Fruit fly (Drosophila melanogaster) whole organism, embryonic: ENCODE measurements around the gene Cpr67Fa1.

Source experiments
- Adf1 ChIP-seq: fragments of 200-800 bp; sonication (Bioruptor generic); IDR thresholded peaks from 2 replicates; pipeline ENCODE4 v1.3.6; 2022; ENCODE audit warnings: missing biosample characterization, missing genetic modification characterization
- CG10543 ChIP-seq: fragments of 200-800 bp; sonication (Bioruptor generic); optimal IDR thresholded peaks from 3 replicates; lab custom pipeline; 2017; ENCODE audit warnings: missing biosample characterization, mild to moderate bottlenecking, missing genetic modification characterization, moderate library complexity
- CG13123 ChIP-seq: fragments of 200-800 bp; sonication (Bioruptor generic); optimal IDR thresholded peaks from 2 replicates; lab custom pipeline; 2016; ENCODE audit warnings: missing biosample characterization, missing genetic modification characterization
- CG14710 ChIP-seq: fragments of 200-800 bp; sonication (Bioruptor generic); optimal IDR thresholded peaks from 3 replicates; lab custom pipeline; 2019; ENCODE audit warnings: missing biosample characterization, mild to moderate bottlenecking, missing genetic modification characterization, moderate library complexity
- CG15601 ChIP-seq: fragments of 200-800 bp; sonication (Bioruptor generic); optimal IDR thresholded peaks from 3 replicates; lab custom pipeline; 2019; ENCODE audit warnings: missing biosample characterization, mild to moderate bottlenecking, missing genetic modification characterization, moderate library complexity
- CG16813 ChIP-seq: fragments of 200-800 bp; sonication (Bioruptor generic); IDR thresholded peaks from 3 replicates; pipeline ENCODE4 v1.3.6; 2022; ENCODE audit warnings: missing biosample characterization, missing genetic modification characterization; ENCODE audit not compliant: partially characterized antibody
- CG17361 ChIP-seq: fragments of 200-800 bp; sonication (Bioruptor generic); IDR thresholded peaks from 3 replicates; pipeline ENCODE4 v1.3.6; 2022; ENCODE audit warnings: missing biosample characterization, missing genetic modification characterization
- CG2678 ChIP-seq: fragments of 200-800 bp; sonication (Bioruptor generic); optimal IDR thresholded peaks from 3 replicates; lab custom pipeline; 2019; ENCODE audit warnings: missing biosample characterization, mild to moderate bottlenecking, missing genetic modification characterization, moderate library complexity
- CG2875 ChIP-seq: fragments of 200-800 bp; sonication (Bioruptor generic); optimal IDR thresholded peaks from 2 replicates; lab custom pipeline; 2017; ENCODE audit warnings: missing biosample characterization, mild to moderate bottlenecking, missing genetic modification characterization, missing genetic modification reagents
- CG30431 ChIP-seq: fragments of 200-800 bp; sonication (Bioruptor generic); optimal IDR thresholded peaks from 2 replicates; lab custom pipeline; 2017; ENCODE audit warnings: missing biosample characterization, missing genetic modification characterization
- CG3065 ChIP-seq: fragments of 200-800 bp; sonication (Bioruptor generic); optimal IDR thresholded peaks from 2 replicates; lab custom pipeline; 2016; ENCODE audit warnings: missing biosample characterization, missing genetic modification characterization
- CG32772 ChIP-seq: fragments of 200-800 bp; sonication (Bioruptor generic); IDR thresholded peaks from 2 replicates; pipeline ENCODE4 v1.3.6; 2022; ENCODE audit warnings: missing biosample characterization, missing genetic modification characterization
- CG33213 ChIP-seq: fragments of 200-800 bp; sonication (Bioruptor generic); optimal IDR thresholded peaks from 3 replicates; lab custom pipeline; 2016; ENCODE audit warnings: missing biosample characterization, missing genetic modification characterization
- CG3726 ChIP-seq: fragments of 200-800 bp; sonication (Bioruptor generic); IDR thresholded peaks from 3 replicates; pipeline ENCODE4, ENCODE4 v1.3.6; 2022; ENCODE audit warnings: missing biosample characterization, missing genetic modification characterization
- CG3838 ChIP-seq: fragments of 200-800 bp; sonication (Bioruptor generic); optimal IDR thresholded peaks from 3 replicates; lab custom pipeline; 2016; ENCODE audit warnings: missing biosample characterization, missing genetic modification characterization
- CG4404 ChIP-seq: fragments of 200-800 bp; sonication (Bioruptor generic); IDR thresholded peaks from 2 replicates; pipeline ENCODE4 v1.3.6; 2022; ENCODE audit warnings: missing biosample characterization, missing genetic modification characterization
- CG4854 ChIP-seq: fragments of 200-800 bp; sonication (Bioruptor generic); optimal IDR thresholded peaks from 2 replicates; lab custom pipeline; 2016; ENCODE audit warnings: missing biosample characterization, missing genetic modification characterization, inconsistent platforms
- CG6254 ChIP-seq: fragments of 200-800 bp; sonication (Bioruptor generic); optimal IDR thresholded peaks from 3 replicates; lab custom pipeline; 2017; ENCODE audit warnings: mild to moderate bottlenecking, missing biosample characterization, missing genetic modification reagents, missing genetic modification characterization
- CG6689 ChIP-seq: fragments of 200-800 bp; sonication (Bioruptor generic); IDR thresholded peaks from 2 replicates; pipeline ENCODE4 v1.3.6; 2022; ENCODE audit warnings: missing biosample characterization, missing genetic modification characterization
- CG7839 ChIP-seq: fragments of 200-800 bp; sonication (Bioruptor generic); optimal IDR thresholded peaks from 3 replicates; lab custom pipeline; 2018; ENCODE audit warnings: missing biosample characterization, mild to moderate bottlenecking, missing genetic modification characterization, moderate library complexity
- CTCF ChIP-seq: fragments of 200-800 bp; sonication (Bioruptor generic); optimal IDR thresholded peaks from 2 replicates; lab custom pipeline; 2017; ENCODE audit warnings: missing biosample characterization, mild to moderate bottlenecking, missing genetic modification characterization, moderate library complexity
- Dfd ChIP-seq, 2 experiments: fragments of >200 bp; optimal IDR thresholded peaks; 2 replicates each; lab custom pipeline; 2017; ENCODE audit warnings: missing biosample characterization in 2 of 2, missing genetic modification characterization in 2 of 2
- Dip3 ChIP-seq: fragments of 200-800 bp; sonication (Bioruptor generic); optimal IDR thresholded peaks from 3 replicates; lab custom pipeline; 2016; ENCODE audit warnings: missing biosample characterization, missing genetic modification characterization
- Dll ChIP-seq: fragments of 200-800 bp; sonication (Bioruptor generic); IDR thresholded peaks from 4 replicates; pipeline ENCODE4 v1.3.6; 2022; ENCODE audit warnings: missing biosample characterization, missing genetic modification characterization; ENCODE audit not compliant: partially characterized antibody
- Hr39 ChIP-seq: fragments of >200 bp; optimal IDR thresholded peaks from 2 replicates; lab custom pipeline; 2017
- Kr ChIP-seq: fragments of 200-800 bp; sonication (Bioruptor generic); optimal IDR thresholded peaks from 2 replicates; lab custom pipeline; 2017; ENCODE audit warnings: missing biosample characterization, mild to moderate bottlenecking, missing genetic modification characterization
- Lhr ChIP-seq: fragments of 200-800 bp; sonication (Bioruptor generic); optimal IDR thresholded peaks from 3 replicates; lab custom pipeline; 2017; ENCODE audit warnings: mild to moderate bottlenecking, missing biosample characterization, missing genetic modification reagents, missing genetic modification characterization
- Scr ChIP-seq: fragments of 200-800 bp; sonication (Bioruptor generic); IDR thresholded peaks from 2 replicates; pipeline ENCODE4 v1.3.6; 2022; ENCODE audit warnings: missing biosample characterization, missing genetic modification characterization; ENCODE audit not compliant: partially characterized antibody
- Side ChIP-seq: fragments of 200-800 bp; sonication (Bioruptor generic); optimal IDR thresholded peaks from 2 replicates; lab custom pipeline; 2016; ENCODE audit warnings: missing biosample characterization, missing genetic modification characterization
- Sox102F ChIP-seq: fragments of 200-800 bp; sonication (Bioruptor generic); optimal IDR thresholded peaks from 2 replicates; lab custom pipeline; 2018; ENCODE audit warnings: missing biosample characterization, mild to moderate bottlenecking, missing genetic modification characterization, moderate library complexity
- Sry-β ChIP-seq: fragments of 200-800 bp; sonication (Bioruptor generic); optimal IDR thresholded peaks from 2 replicates; lab custom pipeline; 2018; ENCODE audit warnings: missing biosample characterization, mild to moderate bottlenecking, missing genetic modification characterization, moderate library complexity
- chn ChIP-seq: fragments of 200-800 bp; sonication (Bioruptor generic); optimal IDR thresholded peaks from 2 replicates; lab custom pipeline; 2016; ENCODE audit warnings: missing biosample characterization, missing genetic modification characterization
- crc ChIP-seq: fragments of 200-800 bp; sonication (Bioruptor generic); optimal IDR thresholded peaks from 2 replicates; lab custom pipeline; 2016; ENCODE audit warnings: missing biosample characterization, missing genetic modification characterization
- ham ChIP-seq: fragments of 200-800 bp; sonication (Bioruptor generic); IDR thresholded peaks from 2 replicates; pipeline ENCODE4 v1.3.6; 2022; ENCODE audit warnings: missing biosample characterization, missing genetic modification characterization
- klu ChIP-seq: fragments of 200-800 bp; sonication (Bioruptor generic); IDR thresholded peaks from 2 replicates; pipeline ENCODE4 v1.3.6; 2022; ENCODE audit warnings: missing biosample characterization, missing genetic modification characterization
- kni ChIP-seq: fragments of 200-800 bp; sonication (Bioruptor generic); optimal IDR thresholded peaks from 3 replicates; lab custom pipeline; 2017; ENCODE audit warnings: mild to moderate bottlenecking, missing biosample characterization, missing genetic modification reagents, missing genetic modification characterization
- knrl ChIP-seq: fragments of 200-800 bp; sonication (Bioruptor generic); IDR thresholded peaks from 3 replicates; pipeline ENCODE4 v1.3.6; 2022; ENCODE audit warnings: missing biosample characterization, missing genetic modification characterization; ENCODE audit not compliant: partially characterized antibody
- lab ChIP-seq: fragments of 200-800 bp; sonication (Bioruptor generic); optimal IDR thresholded peaks from 3 replicates; lab custom pipeline; 2017; ENCODE audit warnings: missing biosample characterization, missing genetic modification characterization, mild to moderate bottlenecking, moderate library complexity, missing genetic modification reagents
- mirr ChIP-seq: fragments of 200-800 bp; sonication (Bioruptor generic); optimal IDR thresholded peaks from 3 replicates; lab custom pipeline; 2018; ENCODE audit warnings: missing biosample characterization, mild to moderate bottlenecking, missing genetic modification characterization
- odd ChIP-seq: fragments of 200-800 bp; sonication (Bioruptor generic); optimal IDR thresholded peaks from 2 replicates; lab custom pipeline; 2017; ENCODE audit warnings: missing biosample characterization, mild to moderate bottlenecking, missing genetic modification characterization
- onecut ChIP-seq: fragments of 200-800 bp; sonication (Bioruptor generic); IDR thresholded peaks from 2 replicates; pipeline ENCODE4 v1.3.6; 2022; ENCODE audit warnings: missing biosample characterization, missing genetic modification characterization
- repo ChIP-seq: fragments of 200-800 bp; sonication (Bioruptor generic); optimal IDR thresholded peaks from 2 replicates; lab custom pipeline; 2016; ENCODE audit warnings: missing biosample characterization, missing genetic modification characterization
- sc ChIP-seq, 3 experiments: fragments of >200 bp in 2 of 3; fragments of 200-800 bp in 1 of 3; sonication (Bioruptor generic) in 1 of 3; optimal IDR thresholded peaks; 2 replicates in 2 of 3; 3 replicates in 1 of 3; lab custom pipeline; 2017; ENCODE audit warnings: mild to moderate bottlenecking in 1 of 3, missing biosample characterization in 1 of 3, missing genetic modification characterization in 1 of 3, missing genetic modification reagents in 1 of 3
- schlank ChIP-seq: fragments of 200-800 bp; sonication (Bioruptor generic); optimal IDR thresholded peaks from 2 replicates; lab custom pipeline; 2018; ENCODE audit warnings: missing biosample characterization, mild to moderate bottlenecking, missing genetic modification characterization
- sd ChIP-seq: fragments of 200-800 bp; sonication (Bioruptor generic); optimal IDR thresholded peaks from 3 replicates; lab custom pipeline; 2018; ENCODE audit warnings: missing biosample characterization, mild to moderate bottlenecking, missing genetic modification characterization, moderate library complexity
- sob ChIP-seq: fragments of 200-800 bp; sonication (Bioruptor generic); IDR thresholded peaks from 2 replicates; pipeline ENCODE4 v1.3.6; 2022; ENCODE audit warnings: missing biosample characterization, missing genetic modification characterization
- sr ChIP-seq: fragments of 200-800 bp; sonication (Bioruptor generic); IDR thresholded peaks from 3 replicates; pipeline ENCODE4 v1.3.6; 2022; ENCODE audit warnings: missing biosample characterization, missing genetic modification characterization
- tgo ChIP-seq: fragments of 200-800 bp; sonication (Bioruptor generic); IDR thresholded peaks from 3 replicates; pipeline ENCODE4 v1.3.6; 2022; ENCODE audit warnings: missing biosample characterization, missing genetic modification characterization
- vfl ChIP-seq: fragments of 200-800 bp; sonication (Bioruptor generic); optimal IDR thresholded peaks from 2 replicates; lab custom pipeline; 2016; ENCODE audit warnings: missing biosample characterization, missing genetic modification characterization
- z ChIP-seq: fragments of 200-800 bp; sonication (Bioruptor generic); IDR thresholded peaks from 3 replicates; pipeline ENCODE4 v1.3.6; 2022; ENCODE audit warnings: missing biosample characterization, missing genetic modification characterization

The Cpr67Fa1 gene

DNA sequence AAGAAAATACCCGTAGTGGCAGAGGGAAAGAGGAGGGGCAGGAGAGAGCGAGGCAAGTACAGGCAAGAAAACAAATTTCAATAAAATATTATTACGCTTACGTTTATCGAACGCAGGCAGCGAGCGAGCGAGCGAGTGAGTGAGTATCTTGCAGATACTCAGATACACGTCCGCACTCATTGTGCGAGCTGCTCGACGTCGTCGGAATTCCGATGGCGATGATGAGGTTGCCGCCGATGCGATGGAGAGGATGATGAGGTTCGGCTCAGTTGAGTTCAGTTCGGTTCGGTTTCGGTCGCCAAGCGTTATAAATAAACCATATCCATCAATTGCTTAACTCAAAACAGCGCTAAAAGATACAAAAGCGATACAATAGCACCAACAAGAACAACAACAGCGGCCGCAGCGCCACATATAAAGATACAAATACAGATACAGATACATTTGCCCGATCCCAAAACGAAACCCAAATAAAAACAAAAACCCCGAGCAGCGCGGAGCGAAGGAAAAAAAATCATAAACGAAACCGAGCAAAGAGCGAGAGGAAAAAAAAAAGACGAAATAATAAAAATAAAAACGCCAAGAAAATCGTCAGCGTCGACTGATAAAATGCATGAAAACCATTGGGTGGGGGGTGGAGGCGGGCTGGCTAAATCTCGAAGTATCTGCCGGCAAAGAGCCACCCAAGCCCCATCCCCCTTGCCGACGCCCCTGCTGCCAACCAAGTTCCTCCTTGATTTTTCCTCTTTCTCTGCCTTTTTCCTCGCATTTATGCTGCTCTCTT lies 37.3 kb upstream of the Cpr67Fa1 start (continued):
- TF ChIP-seq sd (tag; lab: Kevin White, UChicago) (peak; percentile 98), repo (GFP tag; lab: Kevin White, UChicago) (no peak), CG2875 (GFP tag; lab: Kevin White, UChicago) (no peak), Lhr (GFP tag; lab: Kevin White, UChicago) (no peak), lab (GFP tag; lab: Kevin White, UChicago) (no peak), CG4404 (GFP tag; lab: Robert Waterston, UW) (no peak; the same call in 1 of the 2 replicates), CG3726 (GFP tag; lab: Robert Waterston, UW) (no peak), CG6689 (GFP tag; lab: Robert Waterston, UW) (no peak), Scr (GFP tag; lab: Robert Waterston, UW) (peak; percentile 26; the same call in 1 of the 2 replicates), CG13123 (GFP tag; lab: Kevin White, UChicago) (no peak), CG30431 (no peak), Side (no peak), sob (no peak), CG17361 (GFP tag; lab: Robert Waterston, UW) (no peak), CG3065 (no peak), onecut (GFP tag; lab: Robert Waterston, UW) (peak; percentile 12; the same call in 1 of the 2 replicates), vfl (no peak), CTCF (GFP tag; lab: Kevin White, UChicago) (no peak), chn (peak; percentile 38), CG32772 (GFP tag; lab: Robert Waterston, UW) (peak; percentile 69), CG10543 (GFP tag; lab: Kevin White, UChicago) (peak; percentile 70), klu (GFP tag; lab: Robert Waterston, UW) (no peak), mirr (GFP tag; lab: Kevin White, UChicago) (peak; percentile 41), CG4854 (GFP tag; lab: Kevin White, UChicago) (no peak), Sry-β (GFP tag; lab: Kevin White, UChicago) (no peak), CG15601 (no peak), knrl (GFP tag; lab: Robert Waterston, UW) (0 out of 3 replicates have a peak, but pooled peaks have one; percentile 38), crc (GFP tag; lab: Kevin White, UChicago) (no peak), CG14710 (no peak), Hr39 (no peak), Dfd (GFP tag; optimal IDR thresholded peaks at IDR 0.05; lab: Kevin White, UChicago) (no peak), CG2678 (tag; lab: Kevin White, UChicago) (no peak), schlank (tag; lab: Kevin White, UChicago) (no peak), Dip3 (no peak), kni (peak; percentile 77), tgo (no peak), sc (optimal IDR thresholded peaks at IDR 0.05; lab: Kevin White, UChicago) (no peak), sc (GFP tag; optimal IDR thresholded peaks at IDR 0.05; lab: Kevin White, UChicago) (no peak), Sox102F (GFP tag; lab: Kevin White, UChicago) (no peak), CG7839 (no peak), CG6254 (GFP tag; lab: Kevin White, UChicago) (no peak), CG16813 (GFP tag; lab: Robert Waterston, UW) (no peak), sr (GFP tag; lab: Robert Waterston, UW) (no peak), CG33213 (GFP tag; lab: Kevin White, UChicago) (no peak), odd (no peak), Dll (0 out of 4 replicates have a peak, but pooled peaks have one; percentile 37), Kr (GFP tag; lab: Kevin White, UChicago) (peak; percentile 21), z (peak; percentile 96), CG3838 (GFP tag; lab: Kevin White, UChicago) (no peak), ham (GFP tag; lab: Robert Waterston, UW) (no peak), Adf1 (GFP tag; lab: Robert Waterston, UW) (peak; percentile 60; the same call in 1 of the 2 replicates)
